Worm (Caenorhabditis elegans) whole organism, mixed stage, embryonic: ENCODE data around the gene hsp-43.

ENCODE experiments used
- M03D4.4 ChIP-seq: sonication (generic microtip); optimal IDR thresholded peaks from 2 replicates; lab custom pipeline; 2017; ENCODE audit warnings: mild to moderate bottlenecking, missing genetic modification characterization, missing compliant biosample characterization
- bed-3 ChIP-seq: fragments of 200-800 bp; sonication (Bioruptor generic); optimal IDR thresholded peaks from 3 replicates; lab custom pipeline; 2018; ENCODE audit warnings: mild to moderate bottlenecking, missing genetic modification characterization, moderate library complexity, missing compliant biosample characterization
- ceh-39 ChIP-seq: fragments of 150-350 bp; optimal IDR thresholded peaks from 2 replicates; lab custom pipeline; 2014; ENCODE audit warnings: missing biosample characterization, missing genetic modification characterization
- ceh-83 ChIP-seq: fragments of 200-800 bp; sonication (Bioruptor generic); optimal IDR thresholded peaks from 2 replicates; lab custom pipeline; 2018; ENCODE audit warnings: mild to moderate bottlenecking, missing genetic modification characterization, missing compliant biosample characterization
- ces-1 ChIP-seq: fragments of 150-350 bp; optimal IDR thresholded peaks from 2 replicates; lab custom pipeline; 2014; ENCODE audit warnings: missing biosample characterization, missing genetic modification reagents, missing genetic modification characterization
- cnd-1 ChIP-seq: fragments of 200-800 bp; sonication (Bioruptor generic); optimal IDR thresholded peaks from 2 replicates; lab custom pipeline; 2018; ENCODE audit warnings: mild to moderate bottlenecking, missing genetic modification characterization, missing compliant biosample characterization
- drap-1 ChIP-seq: fragments of 200-800 bp; sonication (Bioruptor generic); optimal IDR thresholded peaks from 3 replicates; lab custom pipeline; 2018; ENCODE audit warnings: mild to moderate bottlenecking, missing genetic modification characterization, missing compliant biosample characterization
- elt-1 ChIP-seq: sonication (generic microtip); optimal IDR thresholded peaks from 2 replicates; lab custom pipeline; 2017; ENCODE audit warnings: missing genetic modification characterization, mild to moderate bottlenecking, missing compliant biosample characterization, antibody characterized with exemption, moderate library complexity, borderline replicate concordance; ENCODE audit not compliant: insufficient read depth
- elt-3 ChIP-seq: fragments of 150-350 bp; optimal IDR thresholded peaks from 2 replicates; lab custom pipeline; 2014; ENCODE audit warnings: missing biosample characterization, missing genetic modification characterization
- flh-1 ChIP-seq: fragments of 200-800 bp; sonication (Bioruptor generic); optimal IDR thresholded peaks from 2 replicates; lab custom pipeline; 2018; ENCODE audit warnings: mild to moderate bottlenecking, missing genetic modification characterization, moderate library complexity, missing compliant biosample characterization
- lin-13 ChIP-seq: fragments of 150-350 bp; optimal IDR thresholded peaks from 2 replicates; lab custom pipeline; 2014; ENCODE audit warnings: missing biosample characterization, missing genetic modification characterization
- mep-1 ChIP-seq: fragments of 150-350 bp; optimal IDR thresholded peaks from 2 replicates; lab custom pipeline; 2017; ENCODE audit warnings: missing biosample characterization, missing genetic modification reagents, missing genetic modification characterization, inconsistent platforms
- mls-2 ChIP-seq: sonication (generic microtip); optimal IDR thresholded peaks from 2 replicates; lab custom pipeline; 2016; ENCODE audit warnings: mild to moderate bottlenecking, missing genetic modification characterization, moderate library complexity, missing compliant biosample characterization
- nhr-2 ChIP-seq: fragments of 150-350 bp; optimal IDR thresholded peaks from 2 replicates; lab custom pipeline; 2014; ENCODE audit warnings: missing biosample characterization, missing genetic modification characterization
- nhr-237 ChIP-seq: fragments of 150-350 bp; optimal IDR thresholded peaks from 2 replicates; lab custom pipeline; 2014; ENCODE audit warnings: missing biosample characterization, missing genetic modification characterization
- nhr-28 ChIP-seq: fragments of 150-350 bp; optimal IDR thresholded peaks from 2 replicates; lab custom pipeline; 2014; ENCODE audit warnings: missing biosample characterization, missing genetic modification characterization
- nhr-76 ChIP-seq: sonication (generic microtip); optimal IDR thresholded peaks from 2 replicates; lab custom pipeline; 2017; ENCODE audit warnings: missing biosample characterization, missing genetic modification characterization
- pha-4 ChIP-seq: fragments of 150-350 bp; optimal IDR thresholded peaks from 2 replicates; lab custom pipeline; 2018; ENCODE audit warnings: missing biosample characterization, missing genetic modification reagents, missing genetic modification characterization
- snpc-4 ChIP-seq: fragments of 150-350 bp; optimal IDR thresholded peaks from 2 replicates; lab custom pipeline; 2014; ENCODE audit warnings: missing biosample characterization, missing genetic modification characterization
- tbx-8 ChIP-seq: fragments of 200-800 bp; sonication (Bioruptor generic); optimal IDR thresholded peaks from 2 replicates; lab custom pipeline; 2018; ENCODE audit warnings: mild to moderate bottlenecking, missing genetic modification characterization, moderate library complexity, missing compliant biosample characterization
- unc-120 ChIP-seq: sonication (generic microtip); optimal IDR thresholded peaks from 2 replicates; lab custom pipeline; 2017; ENCODE audit warnings: missing genetic modification characterization, missing compliant biosample characterization; ENCODE audit not compliant: poor library complexity, severe bottlenecking
- unc-39 ChIP-seq: fragments of 150-350 bp; optimal IDR thresholded peaks from 2 replicates; lab custom pipeline; 2014; ENCODE audit warnings: missing biosample characterization, missing genetic modification characterization
- unc-62 ChIP-seq: fragments of 150-350 bp; optimal IDR thresholded peaks from 2 replicates; lab custom pipeline; 2014; ENCODE audit warnings: missing biosample characterization, missing genetic modification reagents, missing genetic modification characterization
- zip-8 ChIP-seq: fragments of 150-350 bp; optimal IDR thresholded peaks from 2 replicates; lab custom pipeline; 2014; ENCODE audit warnings: missing biosample characterization, missing genetic modification characterization
- ztf-11 ChIP-seq: fragments of 150-350 bp; optimal IDR thresholded peaks from 2 replicates; lab custom pipeline; 2014; ENCODE audit warnings: missing biosample characterization, missing genetic modification characterization

The hsp-43 gene

ce11 chrX:6251947-6252617 is 16.7 kb upstream of the hsp-43 start (continued):
- TF ChIP-seq nhr-28 (tag; lab: Kevin White, UChicago) (no peak), ceh-83 (GFP tag; lab: Kevin White, UChicago) (no peak), pha-4 (no peak), unc-62 (GFP tag; lab: Kevin White, UChicago) (no peak), mep-1 (tag; lab: Kevin White, UChicago) (no peak), ces-1 (no peak), ztf-11 (tag; lab: Kevin White, UChicago) (no peak), zip-8 (tag; lab: Kevin White, UChicago) (no peak), unc-39 (tag; lab: Kevin White, UChicago) (no peak)

ce11 chrX:6251321-6251720 is 16.0 kb upstream of the hsp-43 start:
- peak; percentile 49 for TF ChIP-seq elt-1
- no peak for TF ChIP-seq drap-1 (GFP tag; lab: Kevin White, UChicago)
- TF ChIP-seq ces-1 = peak; percentile 16

ce11 chrX:6250866-6251265 is 15.5 kb upstream of the hsp-43 start:
- TF ChIP-seq nhr-76 (tag; lab: Kevin White, UChicago) (no peak), ces-1 (peak; percentile 88)

ce11 chrX:6250272-6250752 is 15.0 kb upstream of the hsp-43 start:
- TF ChIP-seq elt-3 (tag; lab: Kevin White, UChicago) (peak; percentile 19), unc-120 (tag; lab: Kevin White, UChicago) (peak; percentile 48), flh-1 (GFP tag; lab: Kevin White, UChicago) (no peak)
- TF ChIP-seq, all 35 proteins: peak for 2

ce11 chrX:6248778-6249658 is 13.7 kb upstream of the hsp-43 start:
- no peak for TF ChIP-seq ceh-83 (GFP tag; lab: Kevin White, UChicago)
- no peak for TF ChIP-seq drap-1 (GFP tag; lab: Kevin White, UChicago)
- TF ChIP-seq mls-2 = no peak
- TF ChIP-seq bed-3 (GFP tag; lab: Kevin White, UChicago) = no peak
- no peak for TF ChIP-seq elt-1
- TF ChIP-seq pha-4 = no peak
- no peak for TF ChIP-seq unc-39 (tag; lab: Kevin White, UChicago)
- TF ChIP-seq zip-8 (tag; lab: Kevin White, UChicago) = no peak
- no peak for TF ChIP-seq flh-1 (GFP tag; lab: Kevin White, UChicago)
- no peak for TF ChIP-seq cnd-1 (tag; lab: Kevin White, UChicago)
- TF ChIP-seq tbx-8 (GFP tag; lab: Kevin White, UChicago) = no peak
- no peak for TF ChIP-seq nhr-237 (tag; lab: Kevin White, UChicago)
- TF ChIP-seq ztf-11 (tag; lab: Kevin White, UChicago) = no peak

- TF ChIP-seq ceh-83 (GFP tag; lab: Kevin White, UChicago) (no peak), ces-1 (peak; percentile 57)
Observed at ce11 chrX:6247869-6248268, 12.5 kb upstream of the hsp-43 start.

ce11 chrX:6247013-6247412 is 11.7 kb upstream of the hsp-43 start:
- TF ChIP-seq ceh-39 (tag; lab: Kevin White, UChicago) = no peak
- TF ChIP-seq nhr-76 (tag; lab: Kevin White, UChicago) = no peak
- no peak for TF ChIP-seq unc-120 (tag; lab: Kevin White, UChicago)
- TF ChIP-seq M03D4.4 (tag; lab: Kevin White, UChicago) = no peak
- TF ChIP-seq snpc-4 (tag; lab: Kevin White, UChicago) = no peak
- TF ChIP-seq mls-2 = no peak
- TF ChIP-seq lin-13 (tag; lab: Kevin White, UChicago) = no peak
- TF ChIP-seq ceh-83 (GFP tag; lab: Kevin White, UChicago) = no peak
- TF ChIP-seq ztf-11 (tag; lab: Kevin White, UChicago) = no peak
- no peak for TF ChIP-seq cnd-1 (tag; lab: Kevin White, UChicago)
- no peak for TF ChIP-seq nhr-2 (tag; lab: Kevin White, UChicago)
- no peak for TF ChIP-seq zip-8 (tag; lab: Kevin White, UChicago)
- no peak for TF ChIP-seq mep-1 (tag; lab: Kevin White, UChicago)
- no peak for TF ChIP-seq elt-1
- TF ChIP-seq, all 35 proteins: peak for 0
